Fruit fly (Drosophila melanogaster) whole organism, pupa: ENCODE results near the gene tna.

Experiments used
- CG10348 ChIP-seq: fragments of 200-800 bp; sonication (Bioruptor generic); IDR thresholded peaks from 2 replicates; pipeline ENCODE4 v1.3.6; 2022; ENCODE audit warnings: missing biosample characterization, missing genetic modification characterization
- CG12605 ChIP-seq: fragments of 200-800 bp; sonication (Bioruptor generic); IDR thresholded peaks from 2 replicates; pipeline ENCODE4 v1.3.6; 2022; ENCODE audit warnings: missing biosample characterization, missing genetic modification characterization
- CG13204 ChIP-seq: fragments of 200-800 bp; sonication (Bioruptor generic); optimal IDR thresholded peaks from 2 replicates; lab custom pipeline; 2018; ENCODE audit warnings: missing biosample characterization, mild to moderate bottlenecking, missing genetic modification characterization, moderate library complexity
- CG14655 ChIP-seq: fragments of 200-800 bp; sonication (Bioruptor generic); optimal IDR thresholded peaks from 3 replicates; lab custom pipeline; 2017; ENCODE audit warnings: mild to moderate bottlenecking, missing biosample characterization, missing genetic modification reagents, missing genetic modification characterization
- CG15710 ChIP-seq: fragments of 200-800 bp; sonication (Bioruptor generic); optimal IDR thresholded peaks from 2 replicates; lab custom pipeline; 2018; ENCODE audit warnings: missing biosample characterization, mild to moderate bottlenecking, missing genetic modification characterization, moderate library complexity
- CG17806 ChIP-seq: fragments of 200-800 bp; sonication (Bioruptor generic); optimal IDR thresholded peaks from 2 replicates; lab custom pipeline; 2018; ENCODE audit warnings: missing biosample characterization, mild to moderate bottlenecking, missing genetic modification characterization, moderate library complexity
- CG32121 ChIP-seq: fragments of 200-800 bp; sonication (Bioruptor generic); IDR thresholded peaks from 2 replicates; pipeline ENCODE4 v1.3.6; 2022; ENCODE audit warnings: missing biosample characterization, missing genetic modification characterization
- CG34367 ChIP-seq: fragments of 200-800 bp; sonication (Bioruptor generic); optimal IDR thresholded peaks from 2 replicates; lab custom pipeline; 2018; ENCODE audit warnings: missing biosample characterization, mild to moderate bottlenecking, missing genetic modification characterization
- CG4496 ChIP-seq: fragments of 200-800 bp; sonication (Bioruptor generic); IDR thresholded peaks from 3 replicates; pipeline ENCODE4 v1.3.6; 2022; ENCODE audit warnings: missing biosample characterization, missing genetic modification characterization
- CG8159 ChIP-seq: fragments of 200-800 bp; sonication (Bioruptor generic); optimal IDR thresholded peaks from 3 replicates; lab custom pipeline; 2018; ENCODE audit warnings: missing biosample characterization, mild to moderate bottlenecking, missing genetic modification characterization, moderate library complexity
- CG8301 ChIP-seq: fragments of 200-800 bp; sonication (Bioruptor generic); optimal IDR thresholded peaks from 2 replicates; lab custom pipeline; 2018; ENCODE audit warnings: missing biosample characterization, mild to moderate bottlenecking, missing genetic modification characterization
- CG9948 ChIP-seq: fragments of 200-800 bp; sonication (Bioruptor generic); optimal IDR thresholded peaks from 2 replicates; lab custom pipeline; 2018; ENCODE audit warnings: missing biosample characterization, mild to moderate bottlenecking, missing genetic modification characterization, moderate library complexity
- D1 ChIP-seq: fragments of 200-800 bp; sonication (Bioruptor generic); optimal IDR thresholded peaks from 2 replicates; lab custom pipeline; 2018; ENCODE audit warnings: missing biosample characterization, mild to moderate bottlenecking, missing genetic modification characterization, moderate library complexity
- EcR ChIP-seq: fragments of 200-800 bp; sonication (Bioruptor generic); optimal IDR thresholded peaks from 3 replicates; lab custom pipeline; 2019; ENCODE audit warnings: missing biosample characterization, missing genetic modification characterization, mild to moderate bottlenecking, moderate library complexity, missing genetic modification reagents
- Ets98B ChIP-seq: fragments of 200-800 bp; sonication (Bioruptor generic); IDR thresholded peaks from 2 replicates; pipeline ENCODE4 v1.3.6; 2022; ENCODE audit warnings: missing biosample characterization, missing genetic modification characterization
- Pif1A ChIP-seq: fragments of 200-800 bp; sonication (Bioruptor generic); optimal IDR thresholded peaks from 3 replicates; lab custom pipeline; 2016; ENCODE audit warnings: missing biosample characterization, missing genetic modification characterization
- Pif1B ChIP-seq: fragments of 200-800 bp; sonication (Bioruptor generic); optimal IDR thresholded peaks from 3 replicates; lab custom pipeline; 2016; ENCODE audit warnings: missing biosample characterization, missing genetic modification characterization
- Snoo ChIP-seq: fragments of 200-800 bp; sonication (Bioruptor generic); optimal IDR thresholded peaks from 3 replicates; lab custom pipeline; 2017; ENCODE audit warnings: missing biosample characterization, mild to moderate bottlenecking, missing genetic modification characterization, inconsistent platforms
- fd96Ca ChIP-seq: fragments of 200-800 bp; sonication (Bioruptor generic); IDR thresholded peaks from 3 replicates; pipeline ENCODE4 v1.3.6; 2022; ENCODE audit warnings: missing biosample characterization, missing genetic modification characterization
- gl ChIP-seq: fragments of 200-800 bp; sonication (Bioruptor generic); optimal IDR thresholded peaks from 2 replicates; lab custom pipeline; 2018; ENCODE audit warnings: missing biosample characterization, mild to moderate bottlenecking, missing genetic modification characterization
- rn ChIP-seq: fragments of 200-800 bp; sonication (Bioruptor generic); IDR thresholded peaks from 2 replicates; pipeline ENCODE4 v1.3.6; 2022; ENCODE audit warnings: missing biosample characterization, missing genetic modification characterization

Gene tna

DNA sequence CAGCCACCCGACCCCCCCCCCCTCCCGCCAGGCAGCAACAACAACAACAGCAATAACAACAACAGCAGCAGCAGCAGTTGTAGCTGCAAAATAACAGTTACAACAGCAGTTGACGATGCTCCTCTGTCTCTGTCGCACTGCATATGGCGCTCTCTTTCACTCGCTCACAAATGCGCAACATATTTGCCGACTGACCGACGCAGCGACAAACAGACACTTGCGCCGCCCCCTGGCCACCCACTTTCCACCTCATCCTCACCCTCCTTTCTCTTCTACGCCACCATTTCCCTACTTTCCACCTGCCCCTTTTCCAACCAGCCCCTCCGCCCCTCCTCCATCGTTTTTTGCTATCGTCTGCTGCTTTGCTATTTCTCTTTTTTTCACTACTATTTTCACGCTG, 18.7 kb downstream of the tna start:
- TF ChIP-seq Pif1B (GFP tag; lab: Kevin White, UChicago), result no peak
- TF ChIP-seq EcR, result no peak
- TF ChIP-seq fd96Ca, result peak; percentile 71
- no peak for TF ChIP-seq CG9948
- TF ChIP-seq Ets98B, result peak; percentile 37
- TF ChIP-seq CG12605 (GFP tag; lab: Robert Waterston, UW), result peak; percentile 50
- peak; percentile 52; the same call in 1 of the 2 replicates for TF ChIP-seq CG32121 (GFP tag; lab: Robert Waterston, UW)
- TF ChIP-seq D1 (tag; lab: Kevin White, UChicago), result no peak
- no peak for TF ChIP-seq CG14655 (GFP tag; lab: Kevin White, UChicago)
- peak; percentile 55; the same call in 2 of the 3 replicates for TF ChIP-seq CG4496 (GFP tag; lab: Robert Waterston, UW)
- TF ChIP-seq CG13204, result peak; percentile 60
- peak; percentile 42; the same call in 1 of the 2 replicates for TF ChIP-seq rn (GFP tag; lab: Robert Waterston, UW)

DNA sequence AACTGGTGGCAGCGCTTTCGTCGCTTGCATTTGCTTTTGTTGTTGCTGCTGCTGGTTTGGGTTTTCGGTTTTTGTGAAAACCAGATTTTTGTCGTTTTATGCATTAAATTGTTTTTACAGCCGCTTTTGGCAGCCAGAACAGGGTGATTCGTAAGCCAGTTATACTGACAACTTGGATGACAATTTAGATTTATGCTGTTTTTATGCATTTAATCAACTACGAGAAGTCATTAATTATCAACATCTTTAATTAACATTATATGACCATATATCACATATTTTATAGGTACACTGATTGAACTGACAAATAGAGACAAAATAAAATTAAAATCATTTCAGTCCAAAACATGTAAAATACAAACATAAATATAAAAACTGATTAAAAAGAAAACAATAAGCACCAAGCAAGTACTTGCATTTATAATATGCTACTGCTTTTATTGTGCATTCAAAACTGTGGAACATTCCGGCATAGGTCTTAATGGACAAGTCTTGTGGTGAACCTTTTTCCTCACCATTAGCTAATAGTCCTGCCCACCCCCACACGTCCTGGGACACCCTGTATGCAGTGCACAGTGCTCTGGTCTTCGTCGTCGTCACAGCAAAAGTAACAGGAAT, 19.6 kb downstream of the tna start:
- TF ChIP-seq CG13204 (no peak), rn (GFP tag; lab: Robert Waterston, UW) (0 out of 2 replicates have a peak, but pooled peaks have one; percentile 55), Pif1A (GFP tag; lab: Kevin White, UChicago) (peak; percentile 87), CG10348 (GFP tag; lab: Robert Waterston, UW) (no peak), D1 (tag; lab: Kevin White, UChicago) (peak; percentile 77), CG17806 (tag; lab: Kevin White, UChicago) (peak; percentile 76), CG32121 (GFP tag; lab: Robert Waterston, UW) (no peak; the same call in 1 of the 2 replicates), gl (tag; lab: Kevin White, UChicago) (peak; percentile 68), CG14655 (GFP tag; lab: Kevin White, UChicago) (peak; percentile 94), CG8301 (peak; percentile 87), EcR (no peak), CG15710 (peak; percentile 85), CG4496 (GFP tag; lab: Robert Waterston, UW) (no peak; the same call in 2 of the 3 replicates), CG8159 (peak; percentile 93), CG9948 (peak; percentile 93), Ets98B (peak; percentile 26; the same call in 1 of the 2 replicates), CG34367 (tag; lab: Kevin White, UChicago) (peak; percentile 80), Pif1B (GFP tag; lab: Kevin White, UChicago) (peak; percentile 74), CG12605 (GFP tag; lab: Robert Waterston, UW) (0 out of 2 replicates have a peak, but pooled peaks have one; percentile 19), fd96Ca (peak; percentile 23; the same call in 2 of the 3 replicates), Snoo (tag; lab: Kevin White, UChicago) (peak; percentile 92)

DNA sequence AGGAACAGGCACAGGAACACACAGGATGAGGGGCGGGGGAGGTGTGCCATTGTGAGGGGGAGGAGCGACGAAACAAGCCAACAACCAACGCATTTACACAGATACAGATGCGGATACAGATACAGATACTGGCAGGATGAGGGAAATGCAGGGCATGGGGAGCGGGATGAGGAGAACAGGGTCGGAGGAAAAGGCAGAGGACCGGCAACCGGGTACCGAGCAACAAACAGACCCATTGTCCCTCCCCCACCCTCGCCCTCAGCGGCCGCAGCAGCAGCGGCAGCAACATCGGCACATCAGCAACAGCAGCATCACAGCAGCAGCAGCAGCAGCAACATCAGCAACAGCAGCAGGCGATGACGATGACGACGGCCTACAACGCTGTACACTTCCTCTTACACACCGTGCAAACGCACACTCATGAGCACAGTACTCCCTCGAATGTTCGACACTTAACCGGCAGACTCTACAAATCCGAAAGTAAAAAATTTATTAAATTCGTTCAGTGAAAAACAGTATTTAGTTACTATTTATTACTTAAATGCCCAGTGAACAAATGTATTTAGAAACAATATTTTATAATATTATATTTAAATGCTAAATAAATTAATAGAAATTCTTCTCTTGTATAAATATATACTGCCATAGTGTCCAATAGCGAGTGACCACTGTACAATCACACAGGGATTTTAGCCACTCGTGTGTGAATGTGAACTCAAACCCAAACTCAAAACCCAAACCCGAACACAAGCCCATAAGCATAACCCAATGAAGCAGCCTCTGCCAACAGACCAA, 20.3 kb downstream of the tna start:
- peak; percentile 96 for TF ChIP-seq CG14655 (GFP tag; lab: Kevin White, UChicago)
- peak; percentile 79 for TF ChIP-seq CG4496 (GFP tag; lab: Robert Waterston, UW)
- TF ChIP-seq CG8301, result peak; percentile 84
- peak; percentile 69 for TF ChIP-seq CG12605 (GFP tag; lab: Robert Waterston, UW)
- TF ChIP-seq CG15710, result peak; percentile 96
- TF ChIP-seq CG10348 (GFP tag; lab: Robert Waterston, UW), result peak; percentile 80
- TF ChIP-seq fd96Ca, result peak; percentile 81
- peak; percentile 93 for TF ChIP-seq CG13204
- TF ChIP-seq Ets98B, result peak; percentile 81
- TF ChIP-seq CG34367 (tag; lab: Kevin White, UChicago), result peak; percentile 82
- peak; percentile 57 for TF ChIP-seq gl (tag; lab: Kevin White, UChicago)
- no peak for TF ChIP-seq EcR
- TF ChIP-seq rn (GFP tag; lab: Robert Waterston, UW), result peak; percentile 64; the same call in 1 of the 2 replicates
- peak; percentile 79 for TF ChIP-seq Pif1B (GFP tag; lab: Kevin White, UChicago)
- TF ChIP-seq CG8159, result peak; percentile 96
- peak; percentile 87 for TF ChIP-seq D1 (tag; lab: Kevin White, UChicago)
- peak; percentile 91 for TF ChIP-seq CG17806 (tag; lab: Kevin White, UChicago)
- TF ChIP-seq CG9948, result peak; percentile 94
- peak; percentile 91 for TF ChIP-seq CG32121 (GFP tag; lab: Robert Waterston, UW)
- peak; percentile 65 for TF ChIP-seq Pif1A (GFP tag; lab: Kevin White, UChicago)
- TF ChIP-seq Snoo (tag; lab: Kevin White, UChicago), result peak; percentile 91

DNA sequence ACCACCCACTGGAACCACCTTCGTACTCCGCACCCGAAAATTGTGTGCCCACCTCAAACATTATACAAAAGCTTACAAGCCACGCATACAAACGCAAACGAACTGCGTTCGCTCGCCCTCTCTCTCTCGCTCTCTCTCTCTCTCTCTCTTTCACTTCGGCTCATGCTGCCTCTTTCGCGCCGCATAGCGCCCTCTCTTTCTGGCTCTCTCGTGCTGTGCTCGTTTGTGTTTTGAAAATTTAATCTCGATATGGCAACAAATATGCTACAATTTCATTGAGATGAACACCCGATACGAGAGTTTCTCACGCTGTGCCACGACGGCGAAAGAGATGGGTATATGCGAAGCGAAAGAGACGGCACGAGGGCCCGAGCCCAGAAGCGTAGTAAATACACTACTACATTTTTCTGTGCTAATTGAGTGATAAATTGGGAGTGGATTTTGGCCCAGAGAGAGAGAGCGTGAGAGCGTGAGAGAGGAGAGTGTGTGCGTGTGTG, 21.3 kb downstream of the tna start:
- TF ChIP-seq Pif1A (GFP tag; lab: Kevin White, UChicago) (no peak), Ets98B (peak; percentile 73), CG10348 (GFP tag; lab: Robert Waterston, UW) (no peak), EcR (peak; percentile 84), CG9948 (no peak), rn (GFP tag; lab: Robert Waterston, UW) (no peak), Snoo (tag; lab: Kevin White, UChicago) (peak; percentile 16), D1 (tag; lab: Kevin White, UChicago) (no peak), Pif1B (GFP tag; lab: Kevin White, UChicago) (peak; percentile 65), CG8301 (no peak), CG15710 (peak; percentile 10), CG13204 (peak; percentile 36), CG34367 (tag; lab: Kevin White, UChicago) (no peak), CG17806 (tag; lab: Kevin White, UChicago) (peak; percentile 17), CG4496 (GFP tag; lab: Robert Waterston, UW) (peak; percentile 76), CG14655 (GFP tag; lab: Kevin White, UChicago) (peak; percentile 15), CG8159 (peak; percentile 10), CG32121 (GFP tag; lab: Robert Waterston, UW) (peak; percentile 70; the same call in 1 of the 2 replicates), CG12605 (GFP tag; lab: Robert Waterston, UW) (no peak; the same call in 1 of the 2 replicates), gl (tag; lab: Kevin White, UChicago) (peak; percentile 21), fd96Ca (peak; percentile 75)
